Worm (Caenorhabditis elegans) whole organism, L1 larva: ENCODE measurements around the gene F35D11.3.

ENCODE experiments used
- C04F5.9 ChIP-seq: sonication (generic microtip); optimal IDR thresholded peaks from 2 replicates; lab custom pipeline; 2016; ENCODE audit warnings: missing genetic modification characterization, missing compliant biosample characterization
- C34B4.2 ChIP-seq: sonication (generic microtip); optimal IDR thresholded peaks from 2 replicates; lab custom pipeline; 2017; ENCODE audit warnings: mild to moderate bottlenecking, missing genetic modification characterization, missing compliant biosample characterization
- F16B12.6 ChIP-seq: fragments of 150-350 bp; optimal IDR thresholded peaks from 2 replicates; lab custom pipeline; 2014; ENCODE audit warnings: missing biosample characterization, missing genetic modification characterization
- aha-1 ChIP-seq: fragments of 150-350 bp; optimal IDR thresholded peaks from 2 replicates; lab custom pipeline; 2014; ENCODE audit warnings: missing biosample characterization, missing genetic modification characterization
- alr-1 ChIP-seq: fragments of 200-800 bp; sonication (Bioruptor generic); optimal IDR thresholded peaks from 2 replicates; lab custom pipeline; 2018; ENCODE audit warnings: borderline replicate concordance, mild to moderate bottlenecking, missing genetic modification characterization, missing compliant biosample characterization
- aly-2 ChIP-seq: fragments of 150-350 bp; optimal IDR thresholded peaks from 2 replicates; lab custom pipeline; 2014; ENCODE audit warnings: missing biosample characterization, missing genetic modification characterization
- ama-1 ChIP-seq: fragments of 150-350 bp; optimal IDR thresholded peaks from 2 replicates; lab custom pipeline; 2014
- ceh-90 ChIP-seq: sonication (generic microtip); optimal IDR thresholded peaks from 2 replicates; lab custom pipeline; 2016; ENCODE audit warnings: missing genetic modification characterization, missing compliant biosample characterization
- ces-1 ChIP-seq: fragments of 150-350 bp; optimal IDR thresholded peaks from 2 replicates; lab custom pipeline; 2014; ENCODE audit warnings: missing biosample characterization, missing genetic modification reagents, missing genetic modification characterization
- dpl-1 ChIP-seq, 3 experiments: fragments of 150-350 bp in 2 of 3; sonication (generic microtip) in 1 of 3; optimal IDR thresholded peaks; 2 replicates each; lab custom pipeline; 2014 to 2017; ENCODE audit warnings: missing biosample characterization in 3 of 3, missing genetic modification characterization in 3 of 3, missing genetic modification reagents in 3 of 3
- dsc-1 ChIP-seq: sonication (generic microtip); optimal IDR thresholded peaks from 2 replicates; lab custom pipeline; 2016; ENCODE audit warnings: mild to moderate bottlenecking, missing genetic modification characterization, missing compliant biosample characterization
- efl-1 ChIP-seq, 4 experiments: fragments of 150-350 bp; optimal IDR thresholded peaks in 3 of 4; peaks in 1 of 4; 1 replicate in 1 of 4; 2 replicates in 3 of 4; lab custom pipeline; 2014; ENCODE audit warnings: missing biosample characterization in 2 of 4, missing genetic modification characterization in 2 of 4, missing genetic modification reagents in 2 of 4
- efl-3 ChIP-seq: fragments of 200-800 bp; sonication (Bioruptor generic); optimal IDR thresholded peaks from 2 replicates; lab custom pipeline; 2018; ENCODE audit warnings: mild to moderate bottlenecking, missing genetic modification characterization, missing compliant biosample characterization
- egl-27 ChIP-seq, 2 experiments: fragments of 150-350 bp in 1 of 2; sonication (generic microtip); optimal IDR thresholded peaks; 3 replicates each; lab custom pipeline; 2017 to 2018; ENCODE audit warnings: missing biosample characterization in 2 of 2, missing genetic modification characterization in 2 of 2, missing genetic modification reagents in 2 of 2
- elt-3 ChIP-seq, 6 experiments: fragments of 150-350 bp in 1 of 6; sonication (generic microtip); optimal IDR thresholded peaks; 2 replicates each; lab custom pipeline; 2017 to 2018; ENCODE audit warnings: missing biosample characterization in 6 of 6, missing genetic modification characterization in 6 of 6, inconsistent platforms in 1 of 6
- ets-5 ChIP-seq: fragments of 200-800 bp; sonication (Bioruptor generic); IDR thresholded peaks from 2 replicates; pipeline ENCODE4 v1.3.6; 2022; ENCODE audit warnings: missing genetic modification characterization, missing compliant biosample characterization
- fkh-10 ChIP-seq: sonication (generic microtip); optimal IDR thresholded peaks from 2 replicates; lab custom pipeline; 2017; ENCODE audit warnings: missing biosample characterization, missing genetic modification reagents, missing genetic modification characterization
- hlh-4 ChIP-seq: sonication (generic microtip); optimal IDR thresholded peaks from 2 replicates; lab custom pipeline; 2016; ENCODE audit warnings: mild to moderate bottlenecking, missing genetic modification characterization, missing compliant biosample characterization
- irx-1 ChIP-seq: sonication (generic microtip); optimal IDR thresholded peaks from 2 replicates; lab custom pipeline; 2016; ENCODE audit warnings: missing genetic modification characterization, missing compliant biosample characterization
- lin-13 ChIP-seq: fragments of 150-350 bp; optimal IDR thresholded peaks from 2 replicates; lab custom pipeline; 2014; ENCODE audit warnings: missing biosample characterization, missing genetic modification reagents, missing genetic modification characterization
- lin-14 ChIP-seq: fragments of 200-800 bp; sonication (Bioruptor generic); optimal IDR thresholded peaks from 2 replicates; lab custom pipeline; 2018; ENCODE audit warnings: mild to moderate bottlenecking, missing genetic modification characterization, moderate library complexity, missing compliant biosample characterization
- lin-15B ChIP-seq: fragments of 150-350 bp; sonication (generic microtip); optimal IDR thresholded peaks from 3 replicates; lab custom pipeline; 2014; ENCODE audit warnings: missing biosample characterization, missing genetic modification characterization
- lir-3 ChIP-seq: sonication (generic microtip); optimal IDR thresholded peaks from 2 replicates; lab custom pipeline; 2016; ENCODE audit warnings: mild to moderate bottlenecking, missing genetic modification characterization, moderate library complexity, missing compliant biosample characterization; ENCODE audit not compliant: poor library complexity
- nhr-20 ChIP-seq: sonication (generic microtip); optimal IDR thresholded peaks from 2 replicates; lab custom pipeline; 2016; ENCODE audit warnings: mild to moderate bottlenecking, missing genetic modification characterization, missing compliant biosample characterization
- nhr-28 ChIP-seq: fragments of 150-350 bp; optimal IDR thresholded peaks from 2 replicates; lab custom pipeline; 2014; ENCODE audit warnings: missing biosample characterization, missing genetic modification characterization
- nhr-47 ChIP-seq: sonication (generic microtip); optimal IDR thresholded peaks from 2 replicates; lab custom pipeline; 2016; ENCODE audit warnings: mild to moderate bottlenecking, missing genetic modification characterization, moderate library complexity, missing compliant biosample characterization
- nhr-76 ChIP-seq: sonication (generic microtip); optimal IDR thresholded peaks from 2 replicates; lab custom pipeline; 2017; ENCODE audit warnings: missing biosample characterization, missing genetic modification characterization
- nhr-77 ChIP-seq: fragments of 150-350 bp; optimal IDR thresholded peaks from 2 replicates; lab custom pipeline; 2014; ENCODE audit warnings: missing biosample characterization, missing genetic modification characterization
- nhr-84 ChIP-seq: sonication (generic microtip); optimal IDR thresholded peaks from 2 replicates; lab custom pipeline; 2017; ENCODE audit warnings: missing biosample characterization, missing genetic modification characterization
- nhr-85 ChIP-seq: sonication (generic microtip); peaks from one replicate; lab custom pipeline; 2016; ENCODE audit warnings: missing genetic modification characterization, inconsistent platforms, missing compliant biosample characterization
- snu-23 ChIP-seq: sonication (generic microtip); optimal IDR thresholded peaks from 2 replicates; lab custom pipeline; 2016; ENCODE audit warnings: missing genetic modification characterization, missing compliant biosample characterization
- sup-37 ChIP-seq: fragments of 200-800 bp; sonication (Bioruptor generic); optimal IDR thresholded peaks from 2 replicates; lab custom pipeline; 2018; ENCODE audit warnings: mild to moderate bottlenecking, missing genetic modification characterization, missing compliant biosample characterization
- swsn-7 ChIP-seq: sonication (generic microtip); optimal IDR thresholded peaks from 2 replicates; lab custom pipeline; 2016; ENCODE audit warnings: missing genetic modification characterization, missing compliant biosample characterization
- unc-62 ChIP-seq: fragments of 150-350 bp; optimal IDR thresholded peaks from 2 replicates; lab custom pipeline; 2014; ENCODE audit warnings: missing biosample characterization, missing genetic modification reagents, missing genetic modification characterization
- xbp-1 ChIP-seq: sonication (generic microtip); optimal IDR thresholded peaks from 2 replicates; lab custom pipeline; 2016; ENCODE audit warnings: missing genetic modification characterization, missing compliant biosample characterization
- ztf-4 ChIP-seq: fragments of 150-350 bp; optimal IDR thresholded peaks from 2 replicates; lab custom pipeline; 2014; ENCODE audit warnings: missing biosample characterization, missing genetic modification characterization

The F35D11.3 gene

ce11 chrII:4606687-4607297, 1.4 kb upstream of the F35D11.3 start:
- no peak for TF ChIP-seq nhr-77 (tag; lab: Kevin White, UChicago)
- peak; percentile 65 for TF ChIP-seq ces-1 (GFP tag; lab: Kevin White, UChicago)
- TF ChIP-seq efl-1 (optimal IDR thresholded peaks at IDR 0.05; lab: Kevin White, UChicago): peak in 1 of 2 experiments; percentile 7
- no peak for TF ChIP-seq efl-1 (GFP tag; optimal IDR thresholded peaks at IDR 0.05 in 1 of 2; lab: Kevin White, UChicago)
- TF ChIP-seq dpl-1 (GFP tag; optimal IDR thresholded peaks at IDR 0.05; lab: Kevin White, UChicago): peak in 1 of 3 experiments; percentile 5
- no peak for TF ChIP-seq nhr-47
- TF ChIP-seq C04F5.9: no peak
- peak; percentile 66 for TF ChIP-seq lin-14
- TF ChIP-seq fkh-10 (GFP tag; lab: Kevin White, UChicago): peak; percentile 41
- no peak for TF ChIP-seq alr-1
- TF ChIP-seq xbp-1 (tag; lab: Kevin White, UChicago): no peak
- TF ChIP-seq nhr-85 (tag; lab: Kevin White, UChicago): peak; percentile 31
- TF ChIP-seq, all 84 proteins: peak for 6

- TF ChIP-seq ces-1 (GFP tag; lab: Kevin White, UChicago) (no peak), nhr-77 (tag; lab: Kevin White, UChicago) (no peak), nhr-20 (tag; lab: Kevin White, UChicago) (no peak), ceh-90 (tag; lab: Kevin White, UChicago) (no peak), F16B12.6 (no peak), nhr-84 (tag; lab: Kevin White, UChicago) (no peak), ztf-4 (tag; lab: Kevin White, UChicago) (no peak), aly-2 (tag; lab: Kevin White, UChicago) (no peak), hlh-4 (tag; lab: Kevin White, UChicago) (no peak), xbp-1 (tag; lab: Kevin White, UChicago) (no peak), swsn-7 (tag; lab: Kevin White, UChicago) (no peak), irx-1 (tag; lab: Kevin White, UChicago) (no peak), sup-37 (no peak), lin-15B (tag; lab: Kevin White, UChicago) (no peak), nhr-28 (no peak), C34B4.2 (tag; lab: Kevin White, UChicago) (no peak), lin-13 (no peak), aha-1 (tag; lab: Kevin White, UChicago) (no peak), snu-23 (GFP tag; lab: Kevin White, UChicago) (no peak)
Measured at ce11 chrII:4612694-4613093, 4.5 kb downstream of the F35D11.3 start, which contains the start of gene pqn-35. Gene pqn-35, plus strand, starts transcription at chrII:4612994.

- TF ChIP-seq ets-5 (GFP tag; lab: Robert Waterston, UW) (no peak), elt-3 (tag; optimal IDR thresholded peaks at IDR 0.05; lab: Kevin White, UChicago) (no peak), ama-1 (no peak), efl-3 (no peak), nhr-76 (tag; lab: Kevin White, UChicago) (no peak), egl-27 (tag; optimal IDR thresholded peaks at IDR 0.05; lab: Kevin White, UChicago) (no peak)
Measured at ce11 chrII:4616443-4616842, 8.3 kb downstream of the F35D11.3 start, which contains the start of gene clec-136. Gene clec-136, minus strand, starts transcription at chrII:4616543.

ce11 chrII:4617990-4618389, 9.8 kb downstream of the F35D11.3 start, which contains the start of gene clec-137:
Gene clec-137, minus strand, starts transcription at chrII:4618090.
- no peak for TF ChIP-seq C04F5.9
- TF ChIP-seq nhr-76 (tag; lab: Kevin White, UChicago): no peak
- no peak for TF ChIP-seq lir-3
- no peak for TF ChIP-seq C34B4.2 (tag; lab: Kevin White, UChicago)
- no peak for TF ChIP-seq ama-1
- no peak for TF ChIP-seq unc-62 (GFP tag; lab: Kevin White, UChicago)
- TF ChIP-seq irx-1 (tag; lab: Kevin White, UChicago): no peak
- no peak for TF ChIP-seq nhr-28
- TF ChIP-seq dsc-1 (tag; lab: Kevin White, UChicago): no peak
